Fruit fly (Drosophila melanogaster) whole organism, prepupa: ENCODE results near the gene dmrt93B.

Experiments
- CG6276 ChIP-seq: fragments of 200-800 bp; sonication (Bioruptor generic); optimal IDR thresholded peaks from 2 replicates; lab custom pipeline; 2017; ENCODE audit warnings: missing biosample characterization, mild to moderate bottlenecking, missing genetic modification characterization
- Gug ChIP-seq: fragments of 200-800 bp; sonication (Bioruptor generic); IDR thresholded peaks from 2 replicates; pipeline ENCODE4 v1.3.6; 2022; ENCODE audit warnings: missing biosample characterization, missing genetic modification characterization
- Sox102F ChIP-seq: fragments of 200-800 bp; sonication (Bioruptor generic); optimal IDR thresholded peaks from 2 replicates; lab custom pipeline; 2016; ENCODE audit warnings: missing biosample characterization, mild to moderate bottlenecking, missing genetic modification characterization
- lz ChIP-seq: fragments of 200-800 bp; sonication (Bioruptor generic); optimal IDR thresholded peaks from 3 replicates; lab custom pipeline; 2016; ENCODE audit warnings: missing biosample characterization, missing genetic modification characterization

dm6 chr3R:21109712-21110111 lies 35.9 kb downstream of the dmrt93B start:
- TF ChIP-seq Sox102F (GFP tag; lab: Kevin White, UChicago) (no peak), CG6276 (GFP tag; lab: Kevin White, UChicago) (no peak), lz (no peak), Gug (GFP tag; lab: Robert Waterston, UW) (no peak)
